Worm (Caenorhabditis elegans) whole organism, L4 larva: ENCODE measurements around the gene K09C4.1.

Source experiments
- hif-1 ChIP-seq, 2 experiments: sonication (generic microtip); optimal IDR thresholded peaks; 2 replicates each; lab custom pipeline; 2016 to 2017; ENCODE audit warnings: missing compliant biosample characterization in 2 of 2, missing genetic modification characterization in 2 of 2, missing genetic modification reagents in 2 of 2, missing genotype in 2 of 2, mild to moderate bottlenecking in 1 of 2
- lin-13 ChIP-seq: fragments of 150-350 bp; optimal IDR thresholded peaks from 2 replicates; lab custom pipeline; 2014; ENCODE audit warnings: missing biosample characterization, missing genetic modification reagents, missing genetic modification characterization
- unc-130 ChIP-seq: sonication (generic microtip); optimal IDR thresholded peaks from 2 replicates; lab custom pipeline; 2016; ENCODE audit warnings: missing genetic modification reagents, missing genetic modification characterization, missing compliant biosample characterization

- TF ChIP-seq lin-13 (GFP tag; lab: Kevin White, UChicago), result no peak
- TF ChIP-seq unc-130, result no peak
- TF ChIP-seq hif-1 (tag; optimal IDR thresholded peaks at IDR 0.05; lab: Kevin White, UChicago), result no peak
Observed at ce11 chrX:3315014-3315413, 16.3 kb downstream of the K09C4.1 start, which contains the start of gene ddr-2.
